Fruit fly (Drosophila melanogaster): ENCODE data around the gene Fur1.
A peak's percentile ranks its signal among the peaks of the same experiment; 100 is the strongest.

The Fur1 gene

dm6 chr3R:25322657-25323056 lies 150.2 kb downstream of the Fur1 start, which contains the start of gene CG10562:
Gene CG10562, minus strand, starts transcription at chr3R:25322757.
- TF ChIP-seq esn (GFP tag; optimal IDR thresholded peaks at IDR 0.05) = no peak
- no peak for TF ChIP-seq CG11762 (GFP tag; optimal IDR thresholded peaks at IDR 0.05; ENCODE audit: insufficient read depth)
- TF ChIP-seq Smox (GFP tag; optimal IDR thresholded peaks at IDR 0.05) = no peak
- no peak for TF ChIP-seq Met (GFP tag; optimal IDR thresholded peaks at IDR 0.05)
- TF ChIP-seq Ets21C (GFP tag; optimal IDR thresholded peaks at IDR 0.05) = no peak
- TF ChIP-seq CG4318 (GFP tag; optimal IDR thresholded peaks at IDR 0.05) = no peak
- TF ChIP-seq fkh (GFP tag; optimal IDR thresholded peaks at IDR 0.05) = no peak
- TF ChIP-seq CG16779 (tag; optimal IDR thresholded peaks at IDR 0.05) = no peak
- no peak for TF ChIP-seq CG31627 (GFP tag; optimal IDR thresholded peaks at IDR 0.05)
- TF ChIP-seq OdsH (GFP tag; optimal IDR thresholded peaks at IDR 0.05) = no peak
- no peak for TF ChIP-seq CG6276 (GFP tag; optimal IDR thresholded peaks at IDR 0.05)
- no peak for TF ChIP-seq fd59A (GFP tag; optimal IDR thresholded peaks at IDR 0.05)
- no peak for TF ChIP-seq CG15336 (GFP tag; IDR thresholded peaks at IDR 0.05)
- no peak for TF ChIP-seq topi (GFP tag; optimal IDR thresholded peaks at IDR 0.05)

dm6 chr3R:25321681-25322080 lies 151.2 kb downstream of the Fur1 start:
- TF ChIP-seq svp (GFP tag) (peak; percentile 72), CG10631 (GFP tag; optimal IDR thresholded peaks at IDR 0.05) (no peak)

- no peak for TF ChIP-seq salr (GFP tag; optimal IDR thresholded peaks at IDR 0.05)
- TF ChIP-seq CG8119 (GFP tag; IDR thresholded peaks at IDR 0.05) = no peak
- TF ChIP-seq eg (GFP tag; IDR thresholded peaks at IDR 0.05) = no peak
- TF ChIP-seq dac (GFP tag; optimal IDR thresholded peaks at IDR 0.05) = no peak
- TF ChIP-seq vri (GFP tag; optimal IDR thresholded peaks at IDR 0.05) = no peak
- TF ChIP-seq CG6808 (GFP tag; optimal IDR thresholded peaks at IDR 0.05) = no peak
- TF ChIP-seq dsx (GFP tag; optimal IDR thresholded peaks at IDR 0.05; ENCODE audit: poor library complexity, severe bottlenecking) = no peak
- no peak for TF ChIP-seq Sox14 (GFP tag; optimal IDR thresholded peaks at IDR 0.05)
- TF ChIP-seq CG7368 (GFP tag; optimal IDR thresholded peaks at IDR 0.05) = no peak
- no peak for TF ChIP-seq CG6854 (GFP tag; optimal IDR thresholded peaks at IDR 0.05)
- no peak for TF ChIP-seq Sox102F (GFP tag; optimal IDR thresholded peaks at IDR 0.05)
These were observed 152.0 kb downstream of the Fur1 start for dm6 chr3R:25320898-25321297.

- TF ChIP-seq Eip75B (GFP tag; optimal IDR thresholded peaks at IDR 0.05) (no peak), CG10669 (GFP tag; optimal IDR thresholded peaks at IDR 0.05) (no peak), CG6792 (GFP tag; optimal IDR thresholded peaks at IDR 0.05) (no peak), Lpt (GFP tag; optimal IDR thresholded peaks at IDR 0.05) (no peak), pdm3 (GFP tag; optimal IDR thresholded peaks at IDR 0.05) (no peak)
These were observed 152.7 kb downstream of the Fur1 start, which contains the start of gene CG10560 for dm6 chr3R:25320051-25320705. Gene CG10560, minus strand, starts transcription at chr3R:25320101.

- TF ChIP-seq CG10669 (GFP tag; optimal IDR thresholded peaks at IDR 0.05) (no peak), fd85E (GFP tag; optimal IDR thresholded peaks at IDR 0.05) (no peak), lz (GFP tag; optimal IDR thresholded peaks at IDR 0.05) (no peak), net (GFP tag; optimal IDR thresholded peaks at IDR 0.05) (no peak), OdsH (GFP tag; optimal IDR thresholded peaks at IDR 0.05) (no peak), CG6792 (GFP tag; optimal IDR thresholded peaks at IDR 0.05) (no peak), CG7368 (GFP tag; optimal IDR thresholded peaks at IDR 0.05) (no peak), CG15336 (GFP tag; IDR thresholded peaks at IDR 0.05) (no peak), Ets96B (tag; optimal IDR thresholded peaks at IDR 0.05) (no peak), Hr4 (GFP tag; optimal IDR thresholded peaks at IDR 0.05) (no peak), CG31627 (GFP tag; optimal IDR thresholded peaks at IDR 0.05) (no peak), esn (GFP tag; optimal IDR thresholded peaks at IDR 0.05) (no peak), Eip78C (GFP tag) (no peak)
These were observed 154.8 kb downstream of the Fur1 start, which contains the start of gene CG10553 for dm6 chr3R:25318011-25318410. Gene CG10553, minus strand, starts transcription at chr3R:25318111.

Data from whole organism, prepupa.